Fruit fly (Drosophila melanogaster) whole organism, embryonic: ENCODE measurements around the gene Tmhs.
A peak's percentile ranks its signal among the peaks of the same experiment; 100 is the strongest.

Experiments used
- ATbp ChIP-seq: fragments of 200-800 bp; sonication (Bioruptor generic); optimal IDR thresholded peaks from 2 replicates; lab custom pipeline; 2017; ENCODE audit warnings: missing biosample characterization, mild to moderate bottlenecking, missing genetic modification characterization, missing genetic modification reagents
- Aef1 ChIP-seq: fragments of 200-800 bp; sonication (Bioruptor generic); IDR thresholded peaks from 3 replicates; pipeline ENCODE4 v1.3.6; 2022; ENCODE audit warnings: missing biosample characterization, missing genetic modification characterization
- Bdp1 ChIP-seq: fragments of 200-800 bp; sonication (Bioruptor generic); optimal IDR thresholded peaks from 3 replicates; lab custom pipeline; 2016; ENCODE audit warnings: missing biosample characterization, missing genetic modification characterization
- BtbVII ChIP-seq: fragments of 200-800 bp; sonication (Bioruptor generic); optimal IDR thresholded peaks from 3 replicates; lab custom pipeline; 2017; ENCODE audit warnings: missing biosample characterization, mild to moderate bottlenecking, missing genetic modification characterization
- CG10274 ChIP-seq: fragments of 200-800 bp; sonication (Bioruptor generic); optimal IDR thresholded peaks from 3 replicates; lab custom pipeline; 2017; ENCODE audit warnings: missing biosample characterization, mild to moderate bottlenecking, missing genetic modification characterization
- CG11247 ChIP-seq: fragments of 200-800 bp; sonication (Bioruptor generic); IDR thresholded peaks from 2 replicates; pipeline ENCODE4 v1.3.6; 2022; ENCODE audit warnings: missing biosample characterization, missing genetic modification characterization
- CG12155 ChIP-seq: fragments of 200-800 bp; sonication (Bioruptor generic); optimal IDR thresholded peaks from 3 replicates; lab custom pipeline; 2016; ENCODE audit warnings: missing biosample characterization, missing genetic modification characterization
- CG15073 ChIP-seq: fragments of 200-800 bp; sonication (Bioruptor generic); optimal IDR thresholded peaks from 2 replicates; lab custom pipeline; 2016; ENCODE audit warnings: missing biosample characterization, missing genetic modification characterization
- CG15696 ChIP-seq: fragments of 200-800 bp; sonication (Bioruptor generic); optimal IDR thresholded peaks from 2 replicates; lab custom pipeline; 2019; ENCODE audit warnings: missing biosample characterization, mild to moderate bottlenecking, missing genetic modification characterization, moderate library complexity
- CG1603 ChIP-seq: fragments of 200-800 bp; sonication (Bioruptor generic); optimal IDR thresholded peaks from 2 replicates; lab custom pipeline; 2019; ENCODE audit warnings: missing biosample characterization, mild to moderate bottlenecking, missing genetic modification characterization, moderate library complexity
- CG17829 ChIP-seq: fragments of 200-800 bp; optimal IDR thresholded peaks from 2 replicates; lab custom pipeline; 2019; ENCODE audit warnings: missing biosample characterization, mild to moderate bottlenecking, missing genetic modification characterization, moderate library complexity
- CG2116 ChIP-seq: fragments of 200-800 bp; sonication (Bioruptor generic); optimal IDR thresholded peaks from 3 replicates; lab custom pipeline; 2018; ENCODE audit warnings: missing biosample characterization, mild to moderate bottlenecking, missing genetic modification characterization
- CG2120 ChIP-seq: fragments of 200-800 bp; sonication (Bioruptor generic); optimal IDR thresholded peaks from 3 replicates; lab custom pipeline; 2016; ENCODE audit warnings: missing biosample characterization, missing genetic modification characterization
- CG2129 ChIP-seq: fragments of 200-800 bp; sonication (Bioruptor generic); IDR thresholded peaks from 2 replicates; pipeline ENCODE4 v1.3.6; 2022; ENCODE audit warnings: missing biosample characterization, missing genetic modification characterization; ENCODE audit not compliant: partially characterized antibody
- CG31224 ChIP-seq: fragments of 200-800 bp; sonication (Bioruptor generic); IDR thresholded peaks from 2 replicates; pipeline ENCODE4 v1.3.6; 2022; ENCODE audit warnings: missing biosample characterization, missing genetic modification characterization
- CG31365 ChIP-seq: fragments of 200-800 bp; sonication (Bioruptor generic); optimal IDR thresholded peaks from 2 replicates; lab custom pipeline; 2018; ENCODE audit warnings: missing biosample characterization, mild to moderate bottlenecking, missing genetic modification characterization
- CG32532 ChIP-seq: fragments of 200-800 bp; sonication (Bioruptor generic); IDR thresholded peaks from 2 replicates; pipeline ENCODE4 v1.3.6; 2022; ENCODE audit warnings: missing biosample characterization, missing genetic modification characterization
- CG34224 ChIP-seq: fragments of 200-800 bp; sonication (Bioruptor generic); IDR thresholded peaks from 3 replicates; pipeline ENCODE4 v1.3.6; 2022; ENCODE audit warnings: missing biosample characterization, missing genetic modification characterization; ENCODE audit not compliant: partially characterized antibody
- CG6272 ChIP-seq: fragments of 200-800 bp; sonication (Bioruptor generic); IDR thresholded peaks from 2 replicates; pipeline ENCODE4 v1.3.6; 2022; ENCODE audit warnings: missing biosample characterization, missing genetic modification characterization
- CG6765 ChIP-seq: fragments of 200-800 bp; sonication (Bioruptor generic); optimal IDR thresholded peaks from 3 replicates; lab custom pipeline; 2017; ENCODE audit warnings: missing biosample characterization, mild to moderate bottlenecking, missing genetic modification characterization
- CG7839 ChIP-seq: fragments of 200-800 bp; sonication (Bioruptor generic); optimal IDR thresholded peaks from 3 replicates; lab custom pipeline; 2018; ENCODE audit warnings: missing biosample characterization, mild to moderate bottlenecking, missing genetic modification characterization, moderate library complexity
- CHES-1-like ChIP-seq: fragments of 200-800 bp; sonication (Bioruptor generic); optimal IDR thresholded peaks from 2 replicates; lab custom pipeline; 2016; ENCODE audit warnings: missing biosample characterization, missing genetic modification characterization
- D19B ChIP-seq: fragments of 200-800 bp; sonication (Bioruptor generic); optimal IDR thresholded peaks from 2 replicates; lab custom pipeline; 2017; ENCODE audit warnings: missing biosample characterization, mild to moderate bottlenecking, missing genetic modification characterization
- Dip3 ChIP-seq: fragments of 200-800 bp; sonication (Bioruptor generic); optimal IDR thresholded peaks from 3 replicates; lab custom pipeline; 2016; ENCODE audit warnings: missing biosample characterization, missing genetic modification characterization
- Dll ChIP-seq: fragments of 200-800 bp; sonication (Bioruptor generic); IDR thresholded peaks from 4 replicates; pipeline ENCODE4 v1.3.6; 2022; ENCODE audit warnings: missing biosample characterization, missing genetic modification characterization; ENCODE audit not compliant: partially characterized antibody
- HLH54F ChIP-seq: fragments of 200-800 bp; sonication (Bioruptor generic); optimal IDR thresholded peaks from 3 replicates; lab custom pipeline; 2016; ENCODE audit warnings: missing biosample characterization, missing genetic modification characterization
- Hand ChIP-seq: fragments of 200-800 bp; sonication (Bioruptor generic); optimal IDR thresholded peaks from 2 replicates; lab custom pipeline; 2017; ENCODE audit warnings: mild to moderate bottlenecking, missing biosample characterization, missing genetic modification reagents, missing genetic modification characterization
- Hr39 ChIP-seq: fragments of >200 bp; optimal IDR thresholded peaks from 2 replicates; lab custom pipeline; 2017
- Lim3 ChIP-seq: fragments of 200-800 bp; sonication (Bioruptor generic); IDR thresholded peaks from 2 replicates; pipeline ENCODE4 v1.3.6; 2022; ENCODE audit warnings: missing biosample characterization, missing genetic modification characterization
- NC2β ChIP-seq: fragments of 200-800 bp; sonication (Bioruptor generic); optimal IDR thresholded peaks from 2 replicates; lab custom pipeline; 2016; ENCODE audit warnings: missing biosample characterization, missing genetic modification characterization
- Optix ChIP-seq: fragments of 200-800 bp; sonication (Bioruptor generic); IDR thresholded peaks from 3 replicates; pipeline ENCODE4 v1.3.6; 2022; ENCODE audit warnings: missing biosample characterization, missing genetic modification characterization
- amos ChIP-seq: fragments of 200-800 bp; sonication (Bioruptor generic); IDR thresholded peaks from 2 replicates; pipeline ENCODE4 v1.3.6; 2022; ENCODE audit warnings: missing biosample characterization, missing genetic modification characterization; ENCODE audit not compliant: partially characterized antibody
- az2 ChIP-seq: fragments of 200-800 bp; sonication (Bioruptor generic); optimal IDR thresholded peaks from 3 replicates; lab custom pipeline; 2016; ENCODE audit warnings: missing biosample characterization, missing genetic modification characterization
- bcd ChIP-seq: fragments of 200-800 bp; sonication (Bioruptor generic); optimal IDR thresholded peaks from 2 replicates; lab custom pipeline; 2017; ENCODE audit warnings: missing biosample characterization, mild to moderate bottlenecking, missing genetic modification characterization
- bsh ChIP-seq, 2 experiments: fragments of 200-800 bp; sonication (Bioruptor generic); optimal IDR thresholded peaks; 2 replicates each; lab custom pipeline; 2017 to 2018; ENCODE audit warnings: mild to moderate bottlenecking in 2 of 2, missing biosample characterization in 2 of 2, missing genetic modification characterization in 2 of 2, moderate library complexity in 1 of 2
- cg ChIP-seq: fragments of 200-800 bp; sonication (Bioruptor generic); optimal IDR thresholded peaks from 3 replicates; lab custom pipeline; 2019; ENCODE audit warnings: missing biosample characterization, mild to moderate bottlenecking, missing genetic modification characterization, moderate library complexity
- dimm ChIP-seq: fragments of 200-800 bp; sonication (Bioruptor generic); IDR thresholded peaks from 2 replicates; pipeline ENCODE4 v1.3.6; 2022; ENCODE audit warnings: missing biosample characterization, missing genetic modification characterization
- ewg ChIP-seq: fragments of 200-800 bp; sonication (Bioruptor generic); optimal IDR thresholded peaks from 3 replicates; lab custom pipeline; 2017; ENCODE audit warnings: mild to moderate bottlenecking, missing biosample characterization, missing genetic modification reagents, missing genetic modification characterization
- gsb-n ChIP-seq: fragments of 200-800 bp; sonication (Bioruptor generic); optimal IDR thresholded peaks from 3 replicates; lab custom pipeline; 2018; ENCODE audit warnings: missing biosample characterization, mild to moderate bottlenecking, missing genetic modification characterization
- hb ChIP-seq: fragments of 200-800 bp; sonication (Bioruptor generic); IDR thresholded peaks from 3 replicates; pipeline ENCODE4 v1.3.6; 2022; ENCODE audit warnings: missing biosample characterization, missing genetic modification characterization; ENCODE audit not compliant: partially characterized antibody
- inv ChIP-seq: fragments of 200-800 bp; sonication (Bioruptor generic); IDR thresholded peaks from 2 replicates; pipeline ENCODE4 v1.3.6; 2022; ENCODE audit warnings: missing biosample characterization, missing genetic modification characterization; ENCODE audit not compliant: partially characterized antibody
- luna ChIP-seq: fragments of 200-800 bp; sonication (Bioruptor generic); optimal IDR thresholded peaks from 2 replicates; lab custom pipeline; 2016; ENCODE audit warnings: missing biosample characterization, missing genetic modification characterization
- oc ChIP-seq: fragments of 200-800 bp; sonication (Bioruptor generic); optimal IDR thresholded peaks from 2 replicates; lab custom pipeline; 2018; ENCODE audit warnings: missing biosample characterization, mild to moderate bottlenecking, missing genetic modification characterization, moderate library complexity
- odd ChIP-seq: fragments of 200-800 bp; sonication (Bioruptor generic); optimal IDR thresholded peaks from 2 replicates; lab custom pipeline; 2017; ENCODE audit warnings: missing biosample characterization, mild to moderate bottlenecking, missing genetic modification characterization
- pb ChIP-seq: fragments of 200-800 bp; sonication (Bioruptor generic); optimal IDR thresholded peaks from 3 replicates; lab custom pipeline; 2016; ENCODE audit warnings: missing biosample characterization, missing genetic modification characterization
- pros ChIP-seq: fragments of 200-800 bp; sonication (Bioruptor generic); optimal IDR thresholded peaks from 3 replicates; lab custom pipeline; 2019; ENCODE audit warnings: missing biosample characterization, mild to moderate bottlenecking, missing genetic modification characterization, moderate library complexity
- stwl ChIP-seq: fragments of 200-800 bp; sonication (Bioruptor generic); optimal IDR thresholded peaks from 3 replicates; lab custom pipeline; 2018; ENCODE audit warnings: missing biosample characterization, mild to moderate bottlenecking, missing genetic modification characterization, moderate library complexity
- tx ChIP-seq: fragments of 200-800 bp; sonication (Bioruptor generic); optimal IDR thresholded peaks from 2 replicates; lab custom pipeline; 2016; ENCODE audit warnings: missing biosample characterization, missing genetic modification characterization
- unc-4 ChIP-seq: fragments of 200-800 bp; sonication (Bioruptor generic); IDR thresholded peaks from 2 replicates; pipeline ENCODE4 v1.3.6; 2022; ENCODE audit warnings: missing biosample characterization, missing genetic modification characterization; ENCODE audit not compliant: partially characterized antibody

Gene Tmhs

DNA sequence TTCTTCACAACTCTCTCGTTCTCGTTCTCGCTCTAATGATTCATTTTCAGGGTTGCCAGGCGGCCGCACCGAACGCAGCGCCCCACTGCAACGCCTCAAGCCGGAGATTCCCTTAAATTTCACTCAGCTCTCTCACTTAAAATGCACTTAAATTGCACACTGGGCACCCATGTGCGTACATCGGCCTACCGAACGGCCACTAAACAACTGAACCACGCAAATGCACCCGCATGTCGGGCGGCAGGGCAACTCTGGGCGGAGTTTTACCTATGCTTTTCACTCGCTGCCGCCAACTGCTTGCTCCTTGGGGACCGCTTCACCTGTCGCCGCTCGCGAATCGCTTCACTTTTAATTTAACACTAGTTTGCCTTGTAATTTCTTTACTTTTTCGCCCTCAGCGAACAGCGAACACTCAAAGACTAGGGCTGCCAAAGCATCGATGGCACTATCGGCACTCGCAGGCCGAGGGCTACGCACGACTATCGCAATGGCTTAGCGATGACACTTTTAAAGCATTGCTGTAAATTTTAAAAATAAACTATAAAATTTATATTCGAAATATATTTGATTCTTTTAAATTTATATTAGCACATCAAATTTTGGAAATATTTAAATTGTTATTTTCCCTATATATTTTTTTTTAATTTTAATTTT, 23.5 kb upstream of the Tmhs start, which contains the start of gene Rap1 (continued):
- TF ChIP-seq ATbp (GFP tag; lab: Kevin White, UChicago) (no peak), CG15073 (GFP tag; lab: Kevin White, UChicago) (no peak), CG12155 (GFP tag; lab: Kevin White, UChicago) (peak; percentile 52), odd (GFP tag; lab: Kevin White, UChicago) (no peak), cg (GFP tag; lab: Kevin White, UChicago) (peak; percentile 58), CG6765 (GFP tag; lab: Kevin White, UChicago) (no peak), CG31365 (tag; lab: Kevin White, UChicago) (no peak), Dll (GFP tag; lab: Robert Waterston, UW) (peak; percentile 89), inv (GFP tag; lab: Robert Waterston, UW) (peak; percentile 96), CG2129 (peak; percentile 86), amos (GFP tag; lab: Robert Waterston, UW) (peak; percentile 96), CG10274 (GFP tag; lab: Kevin White, UChicago) (no peak), CG2116 (GFP tag; lab: Kevin White, UChicago) (peak; percentile 39), CG32532 (GFP tag; lab: Robert Waterston, UW) (peak; percentile 89), gsb-n (tag; lab: Kevin White, UChicago) (no peak), HLH54F (GFP tag; lab: Kevin White, UChicago) (peak; percentile 49), CG34224 (peak; percentile 85), hb (GFP tag; lab: Robert Waterston, UW) (peak; percentile 92), dimm (GFP tag; lab: Robert Waterston, UW) (no peak), CHES-1-like (peak; percentile 41), tx (GFP tag; lab: Kevin White, UChicago) (peak; percentile 48), bcd (GFP tag; lab: Kevin White, UChicago) (peak; percentile 75), CG11247 (GFP tag; lab: Robert Waterston, UW) (peak; percentile 84), Bdp1 (GFP tag; lab: Kevin White, UChicago) (peak; percentile 19), oc (tag; lab: Kevin White, UChicago) (no peak), BtbVII (GFP tag; lab: Kevin White, UChicago) (no peak), bsh (GFP tag; optimal IDR thresholded peaks at IDR 0.05; lab: Kevin White, UChicago) (no peak), Aef1 (GFP tag; lab: Robert Waterston, UW) (peak; percentile 74), luna (GFP tag; lab: Kevin White, UChicago) (peak; percentile 19), stwl (tag; lab: Kevin White, UChicago) (peak; percentile 27), pb (peak; percentile 52), ewg (GFP tag; lab: Kevin White, UChicago) (peak; percentile 27), az2 (peak; percentile 53), D19B (peak; percentile 36), pros (GFP tag; lab: Kevin White, UChicago) (peak; percentile 50), CG1603 (tag; lab: Kevin White, UChicago) (peak; percentile 42), Lim3 (GFP tag; lab: Robert Waterston, UW) (no peak), unc-4 (peak; percentile 91), Hr39 (lab: Kevin White, UChicago) (no peak), CG6272 (GFP tag; lab: Robert Waterston, UW) (peak; percentile 88), CG2120 (GFP tag; lab: Kevin White, UChicago) (peak; percentile 69), Dip3 (GFP tag; lab: Kevin White, UChicago) (peak; percentile 57), CG31224 (GFP tag; lab: Robert Waterston, UW) (peak; percentile 66), Optix (GFP tag; lab: Robert Waterston, UW) (0 out of 3 replicates have a peak, but pooled peaks have one; percentile 35), CG15696 (tag; lab: Kevin White, UChicago) (peak; percentile 70), CG17829 (tag; lab: Kevin White, UChicago) (peak; percentile 77), NC2β (GFP tag; lab: Kevin White, UChicago) (peak; percentile 36), CG7839 (peak; percentile 49), Hand (GFP tag; lab: Kevin White, UChicago) (peak; percentile 20)
